Fruit fly (Drosophila melanogaster): Measurements from ENCODE around the gene Ir75a.

DNA sequence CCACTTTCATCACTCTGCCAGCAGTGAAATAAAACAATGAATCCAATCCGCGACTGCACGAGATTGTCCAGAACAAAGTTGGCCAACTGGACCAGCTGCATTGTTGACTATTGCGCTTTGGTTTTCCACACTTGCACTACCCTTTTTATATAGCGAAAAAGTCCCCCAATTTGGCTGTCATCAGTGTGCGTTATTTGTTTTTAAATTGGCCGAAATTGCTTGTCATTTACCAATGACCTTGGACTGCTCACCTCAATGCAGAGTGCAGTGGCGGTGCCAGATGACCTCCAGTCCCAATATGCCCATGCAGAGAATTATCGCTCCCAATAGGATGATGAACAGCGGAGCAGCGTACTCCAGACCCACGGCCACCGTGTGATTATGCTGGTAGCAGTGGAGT, at the start of gene Ir75a:
- no peak for TF ChIP-seq salr (GFP tag; optimal IDR thresholded peaks at IDR 0.05)
- no peak for TF ChIP-seq Sox102F (GFP tag; optimal IDR thresholded peaks at IDR 0.05)
- no peak for TF ChIP-seq eg (GFP tag; IDR thresholded peaks at IDR 0.05)
- TF ChIP-seq CG16779 (tag; optimal IDR thresholded peaks at IDR 0.05) = no peak
- no peak for TF ChIP-seq Hr39 (GFP tag; optimal IDR thresholded peaks at IDR 0.05)
- TF ChIP-seq CG10669 (GFP tag; optimal IDR thresholded peaks at IDR 0.05) = no peak
- TF ChIP-seq Blimp-1 (GFP tag; optimal IDR thresholded peaks at IDR 0.05) = no peak
- TF ChIP-seq fkh (GFP tag; optimal IDR thresholded peaks at IDR 0.05) = no peak
- TF ChIP-seq Met (GFP tag; optimal IDR thresholded peaks at IDR 0.05) = no peak
- no peak for TF ChIP-seq Smox (GFP tag; optimal IDR thresholded peaks at IDR 0.05)
- TF ChIP-seq CG32006 (GFP tag; optimal IDR thresholded peaks at IDR 0.05) = no peak
- no peak for TF ChIP-seq Eip93F (GFP tag; optimal IDR thresholded peaks at IDR 0.05)

Measured in whole organism, prepupa.